Worm (Caenorhabditis elegans) whole organism, mixed stage, embryonic: ENCODE results near the gene M106.8.

Experiments
- M03D4.4 ChIP-seq: sonication (generic microtip); optimal IDR thresholded peaks from 2 replicates; lab custom pipeline; 2017; ENCODE audit warnings: mild to moderate bottlenecking, missing genetic modification characterization, missing compliant biosample characterization
- bed-3 ChIP-seq: fragments of 200-800 bp; sonication (Bioruptor generic); optimal IDR thresholded peaks from 3 replicates; lab custom pipeline; 2018; ENCODE audit warnings: mild to moderate bottlenecking, missing genetic modification characterization, moderate library complexity, missing compliant biosample characterization
- blmp-1 ChIP-seq: fragments of 150-350 bp; optimal IDR thresholded peaks from 2 replicates; lab custom pipeline; 2014; ENCODE audit warnings: missing biosample characterization, missing genetic modification characterization
- ceh-43 ChIP-seq: fragments of 200-800 bp; sonication (Bioruptor generic); optimal IDR thresholded peaks from 2 replicates; lab custom pipeline; 2018; ENCODE audit warnings: mild to moderate bottlenecking, missing genetic modification characterization, moderate library complexity, missing compliant biosample characterization
- ceh-83 ChIP-seq: fragments of 200-800 bp; sonication (Bioruptor generic); optimal IDR thresholded peaks from 2 replicates; lab custom pipeline; 2018; ENCODE audit warnings: mild to moderate bottlenecking, missing genetic modification characterization, missing compliant biosample characterization
- ces-1 ChIP-seq: fragments of 150-350 bp; optimal IDR thresholded peaks from 2 replicates; lab custom pipeline; 2014; ENCODE audit warnings: missing biosample characterization, missing genetic modification reagents, missing genetic modification characterization
- cnd-1 ChIP-seq: fragments of 200-800 bp; sonication (Bioruptor generic); optimal IDR thresholded peaks from 2 replicates; lab custom pipeline; 2018; ENCODE audit warnings: mild to moderate bottlenecking, missing genetic modification characterization, missing compliant biosample characterization
- elt-1 ChIP-seq: sonication (generic microtip); optimal IDR thresholded peaks from 2 replicates; lab custom pipeline; 2017; ENCODE audit warnings: missing genetic modification characterization, mild to moderate bottlenecking, missing compliant biosample characterization, antibody characterized with exemption, moderate library complexity, borderline replicate concordance; ENCODE audit not compliant: insufficient read depth
- flh-1 ChIP-seq: fragments of 200-800 bp; sonication (Bioruptor generic); optimal IDR thresholded peaks from 2 replicates; lab custom pipeline; 2018; ENCODE audit warnings: mild to moderate bottlenecking, missing genetic modification characterization, moderate library complexity, missing compliant biosample characterization
- ham-2 ChIP-seq: fragments of 200-800 bp; sonication (Bioruptor generic); optimal IDR thresholded peaks from 2 replicates; lab custom pipeline; 2018; ENCODE audit warnings: mild to moderate bottlenecking, missing genetic modification characterization, missing compliant biosample characterization
- hlh-1 ChIP-seq: fragments of 150-350 bp; optimal IDR thresholded peaks from 2 replicates; lab custom pipeline; 2014; ENCODE audit warnings: missing biosample characterization, missing genetic modification reagents, missing genetic modification characterization
- lin-13 ChIP-seq: fragments of 150-350 bp; optimal IDR thresholded peaks from 2 replicates; lab custom pipeline; 2014; ENCODE audit warnings: missing biosample characterization, missing genetic modification characterization
- lin-32 ChIP-seq: fragments of 200-800 bp; sonication (Bioruptor generic); optimal IDR thresholded peaks from 2 replicates; lab custom pipeline; 2018; ENCODE audit warnings: mild to moderate bottlenecking, missing genetic modification characterization, missing compliant biosample characterization
- lsy-2 ChIP-seq: fragments of 150-350 bp; optimal IDR thresholded peaks from 2 replicates; lab custom pipeline; 2014; ENCODE audit warnings: missing biosample characterization, missing genetic modification characterization
- mls-2 ChIP-seq: sonication (generic microtip); optimal IDR thresholded peaks from 2 replicates; lab custom pipeline; 2016; ENCODE audit warnings: mild to moderate bottlenecking, missing genetic modification characterization, moderate library complexity, missing compliant biosample characterization
- nhr-2 ChIP-seq: fragments of 150-350 bp; optimal IDR thresholded peaks from 2 replicates; lab custom pipeline; 2014; ENCODE audit warnings: missing biosample characterization, missing genetic modification characterization
- nhr-28 ChIP-seq: fragments of 150-350 bp; optimal IDR thresholded peaks from 2 replicates; lab custom pipeline; 2014; ENCODE audit warnings: missing biosample characterization, missing genetic modification characterization
- nhr-76 ChIP-seq: sonication (generic microtip); optimal IDR thresholded peaks from 2 replicates; lab custom pipeline; 2017; ENCODE audit warnings: missing biosample characterization, missing genetic modification characterization
- pha-4 ChIP-seq: fragments of 150-350 bp; optimal IDR thresholded peaks from 2 replicates; lab custom pipeline; 2018; ENCODE audit warnings: missing biosample characterization, missing genetic modification reagents, missing genetic modification characterization
- sem-2 ChIP-seq: fragments of 200-800 bp; sonication (Bioruptor generic); optimal IDR thresholded peaks from 2 replicates; lab custom pipeline; 2018; ENCODE audit warnings: mild to moderate bottlenecking, missing genetic modification characterization, missing compliant biosample characterization
- snpc-4 ChIP-seq: fragments of 150-350 bp; optimal IDR thresholded peaks from 2 replicates; lab custom pipeline; 2014; ENCODE audit warnings: missing biosample characterization, missing genetic modification characterization
- sptf-1 ChIP-seq: sonication (generic microtip); optimal IDR thresholded peaks from 2 replicates; lab custom pipeline; 2017; ENCODE audit warnings: mild to moderate bottlenecking, missing genetic modification characterization, moderate library complexity, missing compliant biosample characterization
- tbx-8 ChIP-seq: fragments of 200-800 bp; sonication (Bioruptor generic); optimal IDR thresholded peaks from 2 replicates; lab custom pipeline; 2018; ENCODE audit warnings: mild to moderate bottlenecking, missing genetic modification characterization, moderate library complexity, missing compliant biosample characterization
- unc-120 ChIP-seq: sonication (generic microtip); optimal IDR thresholded peaks from 2 replicates; lab custom pipeline; 2017; ENCODE audit warnings: missing genetic modification characterization, missing compliant biosample characterization; ENCODE audit not compliant: poor library complexity, severe bottlenecking
- unc-39 ChIP-seq: fragments of 150-350 bp; optimal IDR thresholded peaks from 2 replicates; lab custom pipeline; 2014; ENCODE audit warnings: missing biosample characterization, missing genetic modification characterization
- unc-62 ChIP-seq: fragments of 150-350 bp; optimal IDR thresholded peaks from 2 replicates; lab custom pipeline; 2014; ENCODE audit warnings: missing biosample characterization, missing genetic modification reagents, missing genetic modification characterization
- ztf-11 ChIP-seq: fragments of 150-350 bp; optimal IDR thresholded peaks from 2 replicates; lab custom pipeline; 2014; ENCODE audit warnings: missing biosample characterization, missing genetic modification characterization

The M106.8 gene

ce11 chrII:10843527-10843926, at the start of gene M106.8:
Gene M106.8, minus strand, starts transcription at chrII:10843627.
- TF ChIP-seq snpc-4 (no peak), unc-62 (GFP tag; lab: Kevin White, UChicago) (no peak), tbx-8 (GFP tag; lab: Kevin White, UChicago) (no peak), lsy-2 (tag; lab: Kevin White, UChicago) (no peak), ceh-83 (GFP tag; lab: Kevin White, UChicago) (no peak), nhr-28 (tag; lab: Kevin White, UChicago) (no peak), ceh-43 (GFP tag; lab: Kevin White, UChicago) (no peak), ztf-11 (tag; lab: Kevin White, UChicago) (no peak), lin-13 (tag; lab: Kevin White, UChicago) (no peak), mls-2 (tag; lab: Kevin White, UChicago) (no peak), nhr-76 (tag; lab: Kevin White, UChicago) (no peak), unc-39 (no peak), unc-120 (tag; lab: Kevin White, UChicago) (no peak), hlh-1 (tag; lab: Kevin White, UChicago) (no peak)

- TF ChIP-seq M03D4.4 (tag; lab: Kevin White, UChicago) = no peak
- TF ChIP-seq lsy-2 (tag; lab: Kevin White, UChicago) = no peak
- no peak for TF ChIP-seq unc-62 (GFP tag; lab: Kevin White, UChicago)
- no peak for TF ChIP-seq nhr-76 (tag; lab: Kevin White, UChicago)
- no peak for TF ChIP-seq sem-2 (GFP tag; lab: Kevin White, UChicago)
- no peak for TF ChIP-seq elt-1
- TF ChIP-seq ceh-43 (GFP tag; lab: Kevin White, UChicago) = no peak
- TF ChIP-seq tbx-8 (GFP tag; lab: Kevin White, UChicago) = no peak
- TF ChIP-seq ham-2 (GFP tag; lab: Kevin White, UChicago) = no peak
- no peak for TF ChIP-seq flh-1
- TF ChIP-seq ztf-11 (tag; lab: Kevin White, UChicago) = no peak
- TF ChIP-seq blmp-1 (tag; lab: Kevin White, UChicago) = no peak
Observed at ce11 chrII:10888979-10889378, 45.6 kb upstream of the M106.8 start, which contains the start of gene ptr-8. Gene ptr-8, plus strand, starts transcription at chrII:10889279.

- TF ChIP-seq cnd-1 (tag; lab: Kevin White, UChicago) (no peak), unc-62 (GFP tag; lab: Kevin White, UChicago) (no peak)
Observed at ce11 chrII:10887097-10887496, 43.7 kb upstream of the M106.8 start.

- TF ChIP-seq unc-62 (GFP tag; lab: Kevin White, UChicago) (no peak), nhr-28 (tag; lab: Kevin White, UChicago) (no peak), ces-1 (no peak), nhr-76 (tag; lab: Kevin White, UChicago) (no peak), mls-2 (tag; lab: Kevin White, UChicago) (no peak), sem-2 (GFP tag; lab: Kevin White, UChicago) (no peak), tbx-8 (GFP tag; lab: Kevin White, UChicago) (no peak), M03D4.4 (tag; lab: Kevin White, UChicago) (no peak), unc-39 (no peak), sptf-1 (no peak), hlh-1 (tag; lab: Kevin White, UChicago) (no peak), unc-120 (tag; lab: Kevin White, UChicago) (no peak), pha-4 (tag; lab: Kevin White, UChicago) (no peak), lin-32 (GFP tag; lab: Kevin White, UChicago) (no peak), nhr-2 (tag; lab: Kevin White, UChicago) (no peak)
Observed at ce11 chrII:10885868-10886514, 42.6 kb upstream of the M106.8 start, which contains the start of gene F44F4.3. Gene F44F4.3, minus strand, starts transcription at chrII:10885918.

- TF ChIP-seq ztf-11 (tag; lab: Kevin White, UChicago) = no peak
- TF ChIP-seq ham-2 (GFP tag; lab: Kevin White, UChicago) = no peak
- TF ChIP-seq nhr-2 (tag; lab: Kevin White, UChicago) = no peak
- no peak for TF ChIP-seq ceh-83 (GFP tag; lab: Kevin White, UChicago)
- TF ChIP-seq unc-120 (tag; lab: Kevin White, UChicago) = no peak
- TF ChIP-seq tbx-8 (GFP tag; lab: Kevin White, UChicago) = no peak
- TF ChIP-seq bed-3 = no peak
- TF ChIP-seq lsy-2 (tag; lab: Kevin White, UChicago) = no peak
Observed at ce11 chrII:10885250-10885649, 41.8 kb upstream of the M106.8 start.
